Worm (Caenorhabditis elegans) whole organism, L1 larva: ENCODE results near the gene lgc-5.

Experiments
- fkh-8 ChIP-seq: sonication (generic microtip); optimal IDR thresholded peaks from 2 replicates; lab custom pipeline; 2016; ENCODE audit warnings: mild to moderate bottlenecking, missing genetic modification characterization, missing compliant biosample characterization
- nhr-76 ChIP-seq: sonication (generic microtip); optimal IDR thresholded peaks from 2 replicates; lab custom pipeline; 2017; ENCODE audit warnings: missing biosample characterization, missing genetic modification characterization
- pqm-1 ChIP-seq: sonication (generic microtip); optimal IDR thresholded peaks from 3 replicates; lab custom pipeline; 2017; ENCODE audit warnings: missing biosample characterization, missing genetic modification characterization
- tbx-2 ChIP-seq: sonication (generic microtip); optimal IDR thresholded peaks from 2 replicates; lab custom pipeline; 2016; ENCODE audit warnings: missing genetic modification characterization, missing compliant biosample characterization
- unc-86 ChIP-seq: sonication (generic microtip); optimal IDR thresholded peaks from 2 replicates; lab custom pipeline; 2016; ENCODE audit warnings: missing genetic modification characterization, missing compliant biosample characterization

- TF ChIP-seq unc-86 (tag; lab: Kevin White, UChicago) (no peak), nhr-76 (no peak), tbx-2 (tag; lab: Kevin White, UChicago) (no peak), fkh-8 (tag; lab: Kevin White, UChicago) (no peak), pqm-1 (no peak)
Observed at ce11 chrIV:8355592-8355991, 13.1 kb downstream of the lgc-5 start, which contains the start of the genes F17E9.2 and col-116.
